Worm (Caenorhabditis elegans) whole organism, L4 larva: ENCODE results near the gene ztf-8.

Experiments used
- F10B5.3 ChIP-seq: sonication (generic microtip); optimal IDR thresholded peaks from 2 replicates; lab custom pipeline; 2016; ENCODE audit warnings: mild to moderate bottlenecking, missing genetic modification characterization, missing compliant biosample characterization
- T26A8.4 ChIP-seq: fragments of 200-800 bp; sonication (Bioruptor generic); IDR thresholded peaks from 2 replicates; pipeline ENCODE4 v1.3.6; 2022; ENCODE audit warnings: missing genetic modification characterization, missing compliant biosample characterization
- Y105C5A.15 ChIP-seq: fragments of 200-800 bp; sonication (Bioruptor generic); IDR thresholded peaks from 2 replicates; pipeline ENCODE4 v1.3.6; 2022; ENCODE audit warnings: missing genetic modification characterization, missing compliant biosample characterization
- Y75B8A.6 ChIP-seq: fragments of 200-800 bp; sonication (Bioruptor generic); IDR thresholded peaks from 2 replicates; pipeline ENCODE4 v1.3.6; 2022; ENCODE audit warnings: missing genetic modification reagents, missing genetic modification characterization, missing compliant biosample characterization
- aha-1 ChIP-seq: fragments of 150-350 bp; peaks from one replicate; lab custom pipeline; 2014; ENCODE audit warnings: missing biosample characterization, missing genetic modification characterization
- ceh-28 ChIP-seq: fragments of 150-350 bp; optimal IDR thresholded peaks from 2 replicates; lab custom pipeline; 2014; ENCODE audit warnings: missing biosample characterization, missing genetic modification reagents, missing genetic modification characterization
- cey-2 ChIP-seq: sonication (generic microtip); optimal IDR thresholded peaks from 3 replicates; lab custom pipeline; 2017; ENCODE audit warnings: missing genetic modification characterization, mild to moderate bottlenecking, missing compliant biosample characterization, antibody characterized with exemption, borderline replicate concordance; ENCODE audit not compliant: insufficient read depth
- daf-12 ChIP-seq: fragments of 150-350 bp; optimal IDR thresholded peaks from 2 replicates; lab custom pipeline; 2014; ENCODE audit warnings: missing biosample characterization, missing genetic modification reagents, missing genetic modification characterization
- daf-8 ChIP-seq: fragments of 200-800 bp; sonication (Bioruptor generic); IDR thresholded peaks from 2 replicates; pipeline ENCODE4 v1.3.6; 2022; ENCODE audit warnings: missing genetic modification characterization, missing compliant biosample characterization
- dmd-8 ChIP-seq: fragments of 200-800 bp; sonication (Bioruptor generic); IDR thresholded peaks from 2 replicates; pipeline ENCODE4 v1.3.6; 2022; ENCODE audit warnings: missing genetic modification characterization, missing compliant biosample characterization
- dpl-1 ChIP-seq: fragments of 150-350 bp; optimal IDR thresholded peaks from 2 replicates; lab custom pipeline; 2014; ENCODE audit warnings: missing biosample characterization, missing genetic modification reagents, missing genetic modification characterization
- egl-27 ChIP-seq: sonication (generic microtip); optimal IDR thresholded peaks from 3 replicates; lab custom pipeline; 2017; ENCODE audit warnings: missing biosample characterization, missing genetic modification reagents, missing genetic modification characterization
- fkh-10 ChIP-seq: fragments of 150-350 bp; optimal IDR thresholded peaks from 2 replicates; lab custom pipeline; 2014; ENCODE audit warnings: missing biosample characterization, missing genetic modification reagents, missing genetic modification characterization
- hlh-30 ChIP-seq: sonication (generic microtip); optimal IDR thresholded peaks from 2 replicates; lab custom pipeline; 2017; ENCODE audit warnings: antibody characterized with exemption, mild to moderate bottlenecking, missing genetic modification characterization, missing compliant biosample characterization; ENCODE audit not compliant: insufficient read depth
- hmg-1.1 ChIP-seq: fragments of 200-800 bp; sonication (Bioruptor generic); IDR thresholded peaks from 2 replicates; pipeline ENCODE4 v1.3.6; 2022; ENCODE audit warnings: missing genetic modification reagents, missing genetic modification characterization, missing compliant biosample characterization
- jun-1 ChIP-seq: fragments of 150-350 bp; optimal IDR thresholded peaks from 2 replicates; lab custom pipeline; 2014; ENCODE audit warnings: missing biosample characterization, missing genetic modification reagents, missing genetic modification characterization
- lin-38 ChIP-seq: fragments of 200-800 bp; sonication (Bioruptor generic); IDR thresholded peaks from 2 replicates; pipeline ENCODE4 v1.3.6; 2022; ENCODE audit warnings: missing genetic modification reagents, missing genetic modification characterization, missing compliant biosample characterization
- lin-39 ChIP-seq: fragments of 150-350 bp; optimal IDR thresholded peaks from 2 replicates; lab custom pipeline; 2014; ENCODE audit warnings: missing biosample characterization, missing genetic modification reagents, missing genetic modification characterization
- lir-3 ChIP-seq: sonication (generic microtip); optimal IDR thresholded peaks from 2 replicates; lab custom pipeline; 2016; ENCODE audit warnings: mild to moderate bottlenecking, missing genetic modification characterization, missing compliant biosample characterization
- lsy-2 ChIP-seq, 2 experiments: fragments of 150-350 bp in 1 of 2; sonication (generic microtip) in 1 of 2; optimal IDR thresholded peaks; 2 replicates each; lab custom pipeline; 2014 to 2017; ENCODE audit warnings: missing biosample characterization in 2 of 2, missing genetic modification characterization in 2 of 2
- madf-5 ChIP-seq, 2 experiments: fragments of 200-800 bp; sonication (Bioruptor generic); IDR thresholded peaks; 2 replicates each; pipeline ENCODE4 v1.3.6; 2022; ENCODE audit warnings: missing compliant biosample characterization in 2 of 2, missing genetic modification characterization in 2 of 2
- madf-9 ChIP-seq: fragments of 200-800 bp; sonication (Bioruptor generic); conservative IDR thresholded peaks from 2 replicates; pipeline ENCODE4 v1.3.6; 2022; ENCODE audit warnings: missing genetic modification reagents, missing genetic modification characterization, missing compliant biosample characterization
- mdl-1 ChIP-seq, 2 experiments: fragments of 150-350 bp in 1 of 2; sonication (generic microtip) in 1 of 2; optimal IDR thresholded peaks; 2 replicates each; lab custom pipeline; 2014 to 2017; ENCODE audit warnings: missing biosample characterization in 2 of 2, missing genetic modification characterization in 2 of 2
- mep-1 ChIP-seq: fragments of 150-350 bp; sonication (generic microtip); optimal IDR thresholded peaks from 3 replicates; lab custom pipeline; 2014; ENCODE audit warnings: missing biosample characterization, missing genetic modification characterization
- mes-2 ChIP-seq: sonication (generic microtip); optimal IDR thresholded peaks from 2 replicates; lab custom pipeline; 2016; ENCODE audit warnings: missing genotype, mild to moderate bottlenecking, missing genetic modification characterization, missing compliant biosample characterization; ENCODE audit not compliant: poor library complexity, severe bottlenecking
- nhr-10 ChIP-seq: fragments of 150-350 bp; optimal IDR thresholded peaks from 2 replicates; lab custom pipeline; 2014; ENCODE audit warnings: missing biosample characterization, missing genetic modification characterization
- nhr-11 ChIP-seq: fragments of 150-350 bp; optimal IDR thresholded peaks from 2 replicates; lab custom pipeline; 2014; ENCODE audit warnings: missing biosample characterization, missing genetic modification characterization
- nhr-237 ChIP-seq: sonication (generic microtip); optimal IDR thresholded peaks from 2 replicates; lab custom pipeline; 2017; ENCODE audit warnings: missing biosample characterization, missing genetic modification characterization
- nhr-41 ChIP-seq: fragments of 200-800 bp; sonication (Bioruptor generic); IDR thresholded peaks from 2 replicates; pipeline ENCODE4 v1.3.6; 2022; ENCODE audit warnings: missing genetic modification reagents, missing genetic modification characterization, missing compliant biosample characterization
- nhr-42 ChIP-seq: fragments of 200-800 bp; sonication (Bioruptor generic); IDR thresholded peaks from 2 replicates; pipeline ENCODE4 v1.3.6; 2022; ENCODE audit warnings: missing genetic modification characterization, missing compliant biosample characterization
- nhr-6 ChIP-seq: fragments of 150-350 bp; optimal IDR thresholded peaks from 2 replicates; lab custom pipeline; 2014; ENCODE audit warnings: missing biosample characterization, missing genetic modification characterization
- nhr-77 ChIP-seq: fragments of 150-350 bp; optimal IDR thresholded peaks from 2 replicates; lab custom pipeline; 2014; ENCODE audit warnings: missing biosample characterization, missing genetic modification characterization
- pha-4 ChIP-seq, 2 experiments: fragments of 150-350 bp in 1 of 2; fragments of 200-800 bp in 1 of 2; sonication (Bioruptor generic) in 1 of 2; IDR thresholded peaks in 1 of 2; optimal IDR thresholded peaks in 1 of 2; 2 replicates each; pipeline versions ENCODE4 v1.3.6 to Lab custom; 2014 to 2022; ENCODE audit warnings: missing genetic modification characterization in 2 of 2, missing genetic modification reagents in 2 of 2, missing biosample characterization in 1 of 2, missing compliant biosample characterization in 1 of 2
- rbr-2 ChIP-seq: sonication (generic microtip); optimal IDR thresholded peaks from 2 replicates; lab custom pipeline; 2016; ENCODE audit warnings: missing genotype, missing genetic modification characterization, missing compliant biosample characterization
- sdz-12 ChIP-seq: fragments of 200-800 bp; sonication (Bioruptor generic); optimal IDR thresholded peaks from 2 replicates; lab custom pipeline; 2018; ENCODE audit warnings: mild to moderate bottlenecking, missing genetic modification characterization, missing compliant biosample characterization
- set-16 ChIP-seq: fragments of 200-800 bp; sonication (Bioruptor generic); IDR thresholded peaks from 2 replicates; pipeline ENCODE4 v1.3.6; 2022; ENCODE audit warnings: missing genetic modification reagents, missing genetic modification characterization, missing compliant biosample characterization
- snpc-1.2 ChIP-seq: fragments of 200-800 bp; sonication (Bioruptor generic); IDR thresholded peaks from 2 replicates; pipeline ENCODE4 v1.3.6; 2022; ENCODE audit warnings: missing genetic modification reagents, missing genetic modification characterization, missing compliant biosample characterization
- snpc-4 ChIP-seq: fragments of 150-350 bp; optimal IDR thresholded peaks from 2 replicates; lab custom pipeline; 2014; ENCODE audit warnings: missing biosample characterization, missing genetic modification characterization
- spr-3 ChIP-seq: fragments of 200-800 bp; sonication (Bioruptor generic); optimal IDR thresholded peaks from 2 replicates; lab custom pipeline; 2018; ENCODE audit warnings: mild to moderate bottlenecking, missing genetic modification characterization, missing compliant biosample characterization
- unc-130 ChIP-seq: sonication (generic microtip); optimal IDR thresholded peaks from 2 replicates; lab custom pipeline; 2016; ENCODE audit warnings: missing genetic modification reagents, missing genetic modification characterization, missing compliant biosample characterization
- unc-39 ChIP-seq: sonication (generic microtip); optimal IDR thresholded peaks from 2 replicates; lab custom pipeline; 2017; ENCODE audit warnings: missing biosample characterization, missing genetic modification characterization
- vab-7 ChIP-seq: fragments of 200-800 bp; sonication (Bioruptor generic); IDR thresholded peaks from 2 replicates; pipeline ENCODE4 v1.3.6; 2022; ENCODE audit warnings: missing genetic modification reagents, missing genetic modification characterization, missing compliant biosample characterization
- zag-1 ChIP-seq: fragments of 150-350 bp; optimal IDR thresholded peaks from 2 replicates; lab custom pipeline; 2014; ENCODE audit warnings: missing biosample characterization, missing genetic modification characterization
- zfp-2 ChIP-seq: sonication (generic microtip); optimal IDR thresholded peaks from 2 replicates; lab custom pipeline; 2016; ENCODE audit warnings: mild to moderate bottlenecking, missing genetic modification characterization, missing compliant biosample characterization
- zfp-3 ChIP-seq: fragments of 200-800 bp; sonication (Bioruptor generic); conservative IDR thresholded peaks from 2 replicates; pipeline ENCODE4 v1.3.6; 2022; ENCODE audit warnings: missing genetic modification reagents, missing genetic modification characterization, missing compliant biosample characterization
- zip-2 ChIP-seq: fragments of 150-350 bp; optimal IDR thresholded peaks from 2 replicates; lab custom pipeline; 2014; ENCODE audit warnings: missing biosample characterization, missing genetic modification characterization

Gene ztf-8

ce11 chrIII:5274715-5275355, 1.6 kb upstream of the ztf-8 start, which contains the start of the genes daf-41 and toc-1 (continued):
- TF ChIP-seq lsy-2 (tag; optimal IDR thresholded peaks at IDR 0.05; lab: Kevin White, UChicago): peak in 1 of 2 experiments; percentile 77
- no peak for TF ChIP-seq zfp-2
- peak; percentile 44 for TF ChIP-seq mep-1 (tag; lab: Kevin White, UChicago)
- no peak for TF ChIP-seq nhr-77 (tag; lab: Kevin White, UChicago)
- TF ChIP-seq cey-2 (tag; lab: Kevin White, UChicago): no peak
- TF ChIP-seq nhr-6 (tag; lab: Kevin White, UChicago): no peak
- TF ChIP-seq snpc-1.2 (GFP tag; lab: Robert Waterston, UW): no peak
- TF ChIP-seq madf-9 (GFP tag; lab: Robert Waterston, UW): no peak
- no peak for TF ChIP-seq dmd-8 (GFP tag; lab: Robert Waterston, UW)
- TF ChIP-seq hlh-30 (tag; lab: Kevin White, UChicago): peak; percentile 10
- peak; percentile 71 for TF ChIP-seq mes-2 (tag; lab: Kevin White, UChicago)
- no peak for TF ChIP-seq daf-8 (GFP tag; lab: Robert Waterston, UW)
- no peak for TF ChIP-seq nhr-11 (tag; lab: Kevin White, UChicago)
- no peak for TF ChIP-seq F10B5.3
- no peak for TF ChIP-seq lin-39 (tag; lab: Kevin White, UChicago)
- no peak for TF ChIP-seq pha-4 (GFP tag; IDR thresholded peaks at IDR 0.05; lab: Robert Waterston, UW)
- TF ChIP-seq pha-4 (tag; optimal IDR thresholded peaks at IDR 0.05; lab: Kevin White, UChicago): peak; percentile 75
- TF ChIP-seq lir-3 (tag; lab: Kevin White, UChicago): no peak

- no peak for TF ChIP-seq cey-2 (tag; lab: Kevin White, UChicago)
- TF ChIP-seq zag-1 (tag; lab: Kevin White, UChicago): no peak
- no peak for TF ChIP-seq unc-130 (GFP tag; lab: Kevin White, UChicago)
- no peak for TF ChIP-seq nhr-6 (tag; lab: Kevin White, UChicago)
- no peak for TF ChIP-seq nhr-10 (tag; lab: Kevin White, UChicago)
- TF ChIP-seq hmg-1.1 (GFP tag; lab: Robert Waterston, UW): no peak
- no peak for TF ChIP-seq nhr-42
- TF ChIP-seq Y105C5A.15 (GFP tag; lab: Robert Waterston, UW): no peak
- 0 out of 2 replicates have a peak, but pooled peaks have one; percentile 27 for TF ChIP-seq zfp-3 (GFP tag; lab: Robert Waterston, UW)
- TF ChIP-seq T26A8.4 (GFP tag; lab: Robert Waterston, UW): 0 out of 2 replicates have a peak, but pooled peaks have one; percentile 27
- no peak for TF ChIP-seq egl-27 (tag; lab: Kevin White, UChicago)
- no peak for TF ChIP-seq zip-2 (tag; lab: Kevin White, UChicago)
- TF ChIP-seq Y75B8A.6: no peak
- TF ChIP-seq rbr-2: no peak
- no peak for TF ChIP-seq hlh-30 (tag; lab: Kevin White, UChicago)
- no peak for TF ChIP-seq madf-5 (GFP tag; IDR thresholded peaks at IDR 0.05; lab: Robert Waterston, UW)
Measured at ce11 chrIII:5274250-5274649, 979 bp upstream of the ztf-8 start.

ce11 chrIII:5269814-5270213, 3.5 kb downstream of the ztf-8 start, which contains the start of gene ZC395.4:
Gene ZC395.4, plus strand, starts transcription at chrIII:5270114.
- no peak for TF ChIP-seq sdz-12 (GFP tag; lab: Kevin White, UChicago)
- TF ChIP-seq daf-12: no peak
- no peak for TF ChIP-seq mdl-1 (tag; optimal IDR thresholded peaks at IDR 0.05; lab: Kevin White, UChicago)
- TF ChIP-seq set-16 (GFP tag; lab: Robert Waterston, UW): no peak
- TF ChIP-seq fkh-10 (GFP tag; lab: Kevin White, UChicago): no peak
- no peak for TF ChIP-seq nhr-41 (GFP tag; lab: Robert Waterston, UW)
- TF ChIP-seq zfp-3 (GFP tag; lab: Robert Waterston, UW): no peak
- no peak for TF ChIP-seq dpl-1 (GFP tag; lab: Kevin White, UChicago)
- TF ChIP-seq ceh-28 (tag; lab: Kevin White, UChicago): no peak
- no peak for TF ChIP-seq lin-38 (GFP tag; lab: Robert Waterston, UW)
- TF ChIP-seq spr-3: no peak
- TF ChIP-seq unc-39: no peak
- no peak for TF ChIP-seq nhr-237
- TF ChIP-seq snpc-4: no peak
- no peak for TF ChIP-seq vab-7 (GFP tag; lab: Robert Waterston, UW)
- TF ChIP-seq aha-1 (tag; lab: Kevin White, UChicago): no peak
- no peak for TF ChIP-seq jun-1 (tag; lab: Kevin White, UChicago)
- no peak for TF ChIP-seq nhr-6 (tag; lab: Kevin White, UChicago)
- TF ChIP-seq, all 104 proteins: peak for 0
